Worm (Caenorhabditis elegans): ENCODE measurements around the gene C39B5.10.

C39B5.10 gene

ce11 chrIII:2239587-2240144 is at the start of gene C39B5.10:
Gene C39B5.10, minus strand, starts transcription at chrIII:2239637.
- TF ChIP-seq elt-2 (tag; optimal IDR thresholded peaks at IDR 0.05): peak; percentile 93
- no peak for TF ChIP-seq aly-2 (tag; optimal IDR thresholded peaks at IDR 0.05)
- TF ChIP-seq jun-1 (tag; optimal IDR thresholded peaks at IDR 0.05): peak; percentile 35
- no peak for TF ChIP-seq zag-1 (tag; optimal IDR thresholded peaks at IDR 0.05)
- TF ChIP-seq pqm-1 (tag; optimal IDR thresholded peaks at IDR 0.05): peak; percentile 79

DNA sequence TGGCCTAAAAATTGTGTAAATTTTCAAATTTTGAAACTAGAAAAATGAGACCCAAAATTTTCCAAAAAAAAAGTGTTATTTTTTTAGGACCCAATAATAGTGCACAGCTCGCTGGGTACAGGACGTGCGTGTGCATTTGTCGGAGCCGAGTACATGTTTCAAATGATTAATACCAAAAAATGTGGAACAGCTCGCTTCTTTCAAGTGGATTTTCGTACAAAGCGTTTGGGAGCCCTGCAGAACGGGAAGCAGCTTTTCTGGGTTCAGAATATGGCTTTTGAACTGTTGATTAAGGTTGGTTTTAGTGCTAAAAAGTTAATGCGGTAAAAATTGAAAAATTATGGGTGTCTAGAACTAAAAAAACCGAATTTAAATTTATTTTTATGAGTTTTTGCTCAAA is 48.8 kb upstream of the C39B5.10 start:
- TF ChIP-seq skn-1 (tag; optimal IDR thresholded peaks at IDR 0.05): no peak
- TF ChIP-seq fos-1 (tag; optimal IDR thresholded peaks at IDR 0.05): no peak
- no peak for TF ChIP-seq lin-39 (tag; optimal IDR thresholded peaks at IDR 0.05)
- no peak for TF ChIP-seq egl-5 (tag; optimal IDR thresholded peaks at IDR 0.05)
- no peak for TF ChIP-seq elt-2 (tag; optimal IDR thresholded peaks at IDR 0.05)
- TF ChIP-seq nhr-43 (tag; optimal IDR thresholded peaks at IDR 0.05; ENCODE audit: poor library complexity, severe bottlenecking): no peak
- no peak for TF ChIP-seq nhr-11 (tag; optimal IDR thresholded peaks at IDR 0.05)
- no peak for TF ChIP-seq sea-2 (GFP tag; optimal IDR thresholded peaks at IDR 0.05)
- no peak for TF ChIP-seq lin-15B (tag; optimal IDR thresholded peaks at IDR 0.05)
- no peak for TF ChIP-seq ama-1 (optimal IDR thresholded peaks at IDR 0.05)
- no peak for TF ChIP-seq R02D3.7 (tag; optimal IDR thresholded peaks at IDR 0.05)
- TF ChIP-seq hmg-11 (tag; optimal IDR thresholded peaks at IDR 0.05): no peak
- TF ChIP-seq daf-12 (tag; optimal IDR thresholded peaks at IDR 0.05): no peak
- TF ChIP-seq pha-4 (tag; optimal IDR thresholded peaks at IDR 0.05): no peak
- TF ChIP-seq elt-1 (tag; optimal IDR thresholded peaks at IDR 0.05): no peak
- no peak for TF ChIP-seq eor-1 (tag; optimal IDR thresholded peaks at IDR 0.05)

ce11 chrIII:2283341-2283847 is 44.0 kb upstream of the C39B5.10 start:
- TF ChIP-seq pha-4 (tag; optimal IDR thresholded peaks at IDR 0.05) (no peak), ceh-28 (tag; optimal IDR thresholded peaks at IDR 0.05) (peak; percentile 97)

DNA sequence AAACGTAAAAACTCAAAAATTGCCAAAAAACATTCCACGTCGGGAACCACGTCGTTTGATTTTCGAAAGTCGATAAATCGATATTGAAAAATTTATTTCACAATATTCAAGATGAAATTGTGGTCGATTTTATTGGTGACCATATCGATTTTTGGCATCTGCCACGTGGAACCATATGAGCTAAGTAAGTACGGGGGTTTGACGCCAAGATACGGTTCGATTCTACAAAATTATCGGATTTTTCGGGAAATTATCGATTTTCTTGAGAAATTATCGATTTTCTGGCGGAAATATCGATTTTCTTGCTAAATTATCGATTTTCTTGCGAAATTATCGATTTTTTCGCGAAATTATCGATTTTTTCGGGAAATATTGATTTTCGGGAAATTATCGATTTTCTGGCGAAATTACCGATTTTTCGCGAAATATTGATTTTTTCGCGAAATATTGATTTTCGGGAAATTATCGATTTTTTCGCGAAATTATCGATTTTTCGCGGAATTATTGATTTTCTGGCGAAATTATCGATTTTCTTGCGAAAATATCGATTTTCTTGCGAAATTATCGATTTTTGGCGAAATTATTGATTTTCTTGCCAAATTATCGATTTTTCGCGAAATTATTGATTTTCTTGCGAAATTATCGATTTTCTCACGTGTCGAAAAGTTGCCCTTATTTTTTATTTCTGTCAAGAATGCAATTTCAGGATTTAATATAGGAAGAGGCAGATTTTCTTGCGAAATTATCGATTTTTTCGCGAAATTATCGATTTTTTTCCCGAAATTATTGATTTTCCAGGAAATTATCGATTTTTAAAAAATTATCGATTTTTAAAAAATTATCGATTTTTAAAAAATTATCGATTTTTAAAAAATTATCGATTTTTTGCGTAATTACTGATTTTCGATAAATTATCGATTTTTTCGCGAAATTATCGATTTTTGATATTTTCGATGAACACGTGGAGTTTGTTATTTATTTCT is 42.8 kb upstream of the C39B5.10 start, which contains the start of gene Y54F10BM.3:
TSS of gene Y54F10BM.3 (plus strand) at position 51 of the 983 bp plus-strand sequence.
- no peak for TF ChIP-seq ceh-9 (tag; optimal IDR thresholded peaks at IDR 0.05)
- no peak for TF ChIP-seq ZK546.5 (tag; optimal IDR thresholded peaks at IDR 0.05)
- no peak for TF ChIP-seq mml-1 (tag; optimal IDR thresholded peaks at IDR 0.05)
- TF ChIP-seq ceh-28 (tag; optimal IDR thresholded peaks at IDR 0.05): peak; percentile 98

DNA sequence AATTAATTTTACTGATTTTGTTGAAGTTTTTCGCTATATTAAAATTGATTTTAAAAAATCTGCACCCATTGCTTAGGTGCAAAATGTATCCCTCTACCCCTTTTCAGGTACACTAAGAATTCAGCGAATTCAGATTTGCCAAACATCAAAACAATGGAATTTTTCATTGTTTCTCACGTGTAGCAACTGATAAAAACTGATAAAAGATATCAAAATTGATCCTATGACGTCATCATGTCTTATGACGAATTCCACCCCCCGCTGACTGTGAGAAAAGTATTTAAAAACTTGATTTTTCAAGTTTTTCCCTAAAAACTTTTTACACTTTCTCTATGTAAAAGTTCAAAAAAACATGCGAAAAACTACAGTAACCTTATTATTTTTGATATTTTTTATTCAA is 41.1 kb upstream of the C39B5.10 start, which contains the start of gene Y54F10BM.22:
TSS of gene Y54F10BM.22 (plus strand) at position 331 of the 400 bp plus-strand sequence.
- TF ChIP-seq nhr-25 (tag; optimal IDR thresholded peaks at IDR 0.05) (no peak), zag-1 (tag; optimal IDR thresholded peaks at IDR 0.05) (no peak), unc-39 (tag; optimal IDR thresholded peaks at IDR 0.05) (no peak), pqm-1 (tag; optimal IDR thresholded peaks at IDR 0.05) (no peak), ztf-11 (tag; optimal IDR thresholded peaks at IDR 0.05) (no peak), elt-1 (tag; optimal IDR thresholded peaks at IDR 0.05) (no peak), nhr-11 (tag; optimal IDR thresholded peaks at IDR 0.05) (no peak), lin-39 (tag; optimal IDR thresholded peaks at IDR 0.05) (no peak), mdl-1 (tag; optimal IDR thresholded peaks at IDR 0.05) (no peak), hmg-11 (tag; optimal IDR thresholded peaks at IDR 0.05) (no peak), egl-5 (tag; optimal IDR thresholded peaks at IDR 0.05) (no peak), nhr-43 (tag; optimal IDR thresholded peaks at IDR 0.05; ENCODE audit: poor library complexity, severe bottlenecking) (no peak), ceh-28 (tag; optimal IDR thresholded peaks at IDR 0.05) (no peak), jun-1 (tag; optimal IDR thresholded peaks at IDR 0.05) (no peak), ceh-16 (tag; optimal IDR thresholded peaks at IDR 0.05) (no peak), mml-1 (tag; optimal IDR thresholded peaks at IDR 0.05) (no peak), nhr-237 (tag; optimal IDR thresholded peaks at IDR 0.05) (no peak)

Data from whole organism, L3 larva.